Fruit fly (Drosophila melanogaster) whole organism, wandering third instar larva: ENCODE data around the gene CG14810.

ENCODE experiments used
- HLH106 ChIP-seq: fragments of 200-800 bp; optimal IDR thresholded peaks from 3 replicates; lab custom pipeline; 2019; ENCODE audit warnings: missing biosample characterization, mild to moderate bottlenecking, missing genetic modification characterization, moderate library complexity
- Myc ChIP-seq: fragments of >200 bp; optimal IDR thresholded peaks from 2 replicates; lab custom pipeline; 2017
- OdsH ChIP-seq: fragments of 200-800 bp; sonication (Bioruptor generic); optimal IDR thresholded peaks from 2 replicates; lab custom pipeline; 2016; ENCODE audit warnings: missing biosample characterization, mild to moderate bottlenecking, missing genetic modification characterization
- brk ChIP-seq: fragments of 200-800 bp; sonication (Bioruptor generic); optimal IDR thresholded peaks from 2 replicates; lab custom pipeline; 2016; ENCODE audit warnings: missing biosample characterization, mild to moderate bottlenecking, missing genetic modification characterization
- foxo ChIP-seq, 2 experiments: fragments of 200-800 bp; sonication (Bioruptor generic); optimal IDR thresholded peaks; 2 replicates in 1 of 2; 3 replicates in 1 of 2; lab custom pipeline; 2016 to 2017; ENCODE audit warnings: missing biosample characterization in 2 of 2, missing genetic modification characterization in 2 of 2
- fru ChIP-seq: fragments of 200-800 bp; sonication (Bioruptor generic); optimal IDR thresholded peaks from 3 replicates; lab custom pipeline; 2016; ENCODE audit warnings: missing biosample characterization, mild to moderate bottlenecking, missing genetic modification characterization
- psq ChIP-seq: fragments of 200-800 bp; sonication (Bioruptor generic); optimal IDR thresholded peaks from 3 replicates; lab custom pipeline; 2017; ENCODE audit warnings: missing biosample characterization, mild to moderate bottlenecking, missing genetic modification characterization, moderate library complexity
- rgr ChIP-seq: fragments of 200-800 bp; sonication (Bioruptor generic); optimal IDR thresholded peaks from 3 replicates; lab custom pipeline; 2016; ENCODE audit warnings: missing biosample characterization, mild to moderate bottlenecking, missing genetic modification characterization
- tai ChIP-seq: sonication (Bioruptor generic); optimal IDR thresholded peaks from 2 replicates; lab custom pipeline; 2016; ENCODE audit warnings: missing biosample characterization, missing genetic modification characterization
- usp ChIP-seq: fragments of >200 bp; optimal IDR thresholded peaks from 2 replicates; lab custom pipeline; 2017; ENCODE audit warnings: missing biosample characterization, missing genetic modification characterization

DNA sequence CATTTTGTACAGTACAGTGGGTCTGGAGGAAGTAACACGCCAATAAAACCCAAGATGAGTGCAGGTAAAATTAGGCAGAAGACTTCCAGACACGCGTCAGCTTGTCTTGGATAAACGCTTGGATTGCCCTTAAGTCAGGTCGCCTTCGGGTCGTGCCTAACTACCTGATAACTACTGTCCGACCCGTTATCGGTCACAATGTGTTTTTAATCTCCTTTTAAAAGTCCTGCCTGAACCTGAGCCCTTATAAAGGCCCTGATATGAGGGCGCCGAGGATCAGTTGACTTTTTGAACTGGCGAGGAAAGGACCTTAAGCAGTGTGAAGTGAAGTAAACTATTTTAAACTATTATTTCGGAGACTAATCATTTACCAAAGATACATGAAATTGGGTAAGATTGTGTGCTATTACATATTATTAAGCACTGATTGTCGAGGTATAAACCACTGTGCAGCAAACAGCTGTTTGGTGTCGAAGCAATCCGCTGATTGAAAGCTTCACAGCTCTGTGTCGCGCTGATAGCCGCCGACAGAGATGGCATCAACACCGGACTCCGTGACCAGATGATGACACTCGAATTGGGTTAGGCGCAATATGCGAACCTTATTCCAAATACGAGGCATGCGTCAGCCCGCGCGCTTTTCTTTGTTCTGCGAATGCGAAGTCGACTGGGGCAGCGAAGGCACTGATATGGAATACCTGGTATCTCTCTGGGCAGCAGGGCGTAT lies 3.9 kb upstream of the CG14810 start:
- no peak for TF ChIP-seq Myc (lab: Kevin White, UChicago)
- TF ChIP-seq HLH106 (tag; lab: Kevin White, UChicago), result no peak
- no peak for TF ChIP-seq fru (GFP tag; lab: Kevin White, UChicago)
- TF ChIP-seq rgr (GFP tag; lab: Kevin White, UChicago), result no peak
- no peak for TF ChIP-seq psq
- no peak for TF ChIP-seq OdsH (GFP tag; lab: Kevin White, UChicago)
- no peak for TF ChIP-seq usp
- TF ChIP-seq tai (GFP tag; lab: Kevin White, UChicago), result no peak
- no peak for TF ChIP-seq foxo (GFP tag; optimal IDR thresholded peaks at IDR 0.05; lab: Kevin White, UChicago)
- no peak for TF ChIP-seq brk
